Fruit fly (Drosophila melanogaster) whole organism, wandering third instar larva: Measurements from ENCODE around the gene mahe.
A peak's percentile ranks its signal among the peaks of the same experiment; 100 is the strongest.

Experiments used
- Abd-B ChIP-seq: fragments of >200 bp; optimal IDR thresholded peaks from 2 replicates; lab custom pipeline; 2017; ENCODE audit warnings: missing biosample characterization, missing genetic modification characterization
- Dfd ChIP-seq: fragments of >200 bp; optimal IDR thresholded peaks from 2 replicates; lab custom pipeline; 2017; ENCODE audit warnings: missing biosample characterization, missing genetic modification characterization
- Hr78 ChIP-seq: fragments of >200 bp; optimal IDR thresholded peaks from 2 replicates; lab custom pipeline; 2017; ENCODE audit warnings: missing biosample characterization, missing genetic modification characterization
- Rel ChIP-seq, 2 experiments: fragments of 200-800 bp; sonication (Bioruptor generic) in 1 of 2; optimal IDR thresholded peaks; 2 replicates in 1 of 2; 3 replicates in 1 of 2; lab custom pipeline; 2016 to 2019; ENCODE audit warnings: mild to moderate bottlenecking in 2 of 2, missing biosample characterization in 2 of 2, missing genetic modification characterization in 2 of 2, moderate library complexity in 1 of 2
- br ChIP-seq: fragments of 200-800 bp; sonication (Bioruptor generic); optimal IDR thresholded peaks from 2 replicates; lab custom pipeline; 2016; ENCODE audit warnings: missing biosample characterization, missing genetic modification characterization
- dl ChIP-seq, 2 experiments: fragments of 175-275, 200-275 bp in 1 of 2; fragments of 200-275 bp in 1 of 2; sonication (Bioruptor generic); optimal IDR thresholded peaks; lab custom pipeline; 2018; ENCODE audit warnings: mild to moderate bottlenecking in 2 of 2, missing biosample characterization in 2 of 2, missing genetic modification characterization in 2 of 2, moderate library complexity in 2 of 2; ENCODE audit not compliant: partially characterized antibody in 2 of 2, insufficient read depth in 1 of 2
- dmrt93B ChIP-seq: fragments of 200-800 bp; sonication (Bioruptor generic); optimal IDR thresholded peaks from 2 replicates; lab custom pipeline; 2018; ENCODE audit warnings: missing biosample characterization, mild to moderate bottlenecking, missing genetic modification characterization
- ey ChIP-seq: fragments of 200-800 bp; sonication (Bioruptor generic); optimal IDR thresholded peaks from 2 replicates; lab custom pipeline; 2016; ENCODE audit warnings: missing biosample characterization, missing genetic modification characterization
- h ChIP-seq: fragments of 200-800 bp; sonication (Bioruptor generic); optimal IDR thresholded peaks from 3 replicates; lab custom pipeline; 2016; ENCODE audit warnings: missing biosample characterization, mild to moderate bottlenecking, missing genetic modification characterization
- lola ChIP-seq: fragments of >200 bp; optimal IDR thresholded peaks from 2 replicates; lab custom pipeline; 2017; ENCODE audit warnings: missing biosample characterization, missing genetic modification characterization
- pan ChIP-seq: fragments of >200 bp; optimal IDR thresholded peaks from 2 replicates; lab custom pipeline; 2017
- psq ChIP-seq: fragments of 200-800 bp; sonication (Bioruptor generic); optimal IDR thresholded peaks from 3 replicates; lab custom pipeline; 2017; ENCODE audit warnings: missing biosample characterization, mild to moderate bottlenecking, missing genetic modification characterization, moderate library complexity
- rgr ChIP-seq: fragments of 200-800 bp; sonication (Bioruptor generic); optimal IDR thresholded peaks from 3 replicates; lab custom pipeline; 2016; ENCODE audit warnings: missing biosample characterization, mild to moderate bottlenecking, missing genetic modification characterization
- usp ChIP-seq: fragments of >200 bp; optimal IDR thresholded peaks from 2 replicates; lab custom pipeline; 2017; ENCODE audit warnings: missing biosample characterization, missing genetic modification characterization

DNA sequence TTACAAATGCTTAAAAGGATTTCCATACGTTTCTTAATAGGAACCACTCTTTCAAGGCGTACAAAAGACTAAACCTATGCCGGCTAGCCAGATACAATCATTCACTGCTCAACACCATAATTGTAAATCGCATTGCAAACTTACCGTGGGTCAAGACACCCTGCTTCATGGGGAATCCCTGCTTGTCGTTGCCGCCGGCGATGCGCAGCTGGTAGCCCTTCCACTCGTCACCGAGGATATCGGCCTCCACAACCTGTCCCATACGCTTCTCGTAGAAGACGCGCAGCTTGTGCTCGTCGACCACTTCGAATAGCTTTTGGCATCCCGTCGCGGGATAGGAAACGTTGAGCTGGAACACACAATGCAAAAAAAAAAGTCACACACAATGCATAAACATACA lies 30.5 kb downstream of the mahe start:
- TF ChIP-seq Hr78 (GFP tag; lab: Kevin White, UChicago) (no peak), usp (GFP tag; lab: Kevin White, UChicago) (no peak), h (GFP tag; lab: Kevin White, UChicago) (no peak), dmrt93B (no peak), Abd-B (GFP tag; lab: Kevin White, UChicago) (no peak), dl (GFP tag; optimal IDR thresholded peaks at IDR 0.05; lab: Kevin White, UChicago; ENCODE audit: insufficient read depth in 1 of 2, partially characterized antibody in 2 of 2) (no peak), br (GFP tag; lab: Kevin White, UChicago) (no peak), pan (no peak), rgr (GFP tag; lab: Kevin White, UChicago) (no peak), ey (GFP tag; lab: Kevin White, UChicago) (no peak), psq (GFP tag; lab: Kevin White, UChicago) (no peak), Rel (GFP tag; optimal IDR thresholded peaks at IDR 0.05; lab: Kevin White, UChicago) (no peak), Rel (tag; optimal IDR thresholded peaks at IDR 0.05; lab: Kevin White, UChicago) (peak; percentile 88), lola (GFP tag; lab: Kevin White, UChicago) (no peak), Dfd (GFP tag; lab: Kevin White, UChicago) (no peak)
